Fruit fly (Drosophila melanogaster) whole organism, adult: ENCODE data around the gene CG32376.

Experiments
- CG11617 ChIP-seq: fragments of 200-800 bp; sonication (Bioruptor generic); optimal IDR thresholded peaks from 2 replicates; lab custom pipeline; 2017; ENCODE audit warnings: mild to moderate bottlenecking, missing biosample characterization, missing genetic modification reagents, missing genetic modification characterization
- ovo ChIP-seq: fragments of 200-800 bp; sonication (Bioruptor generic); optimal IDR thresholded peaks from 2 replicates; lab custom pipeline; 2016; ENCODE audit warnings: missing biosample characterization, missing genetic modification characterization
- toe ChIP-seq: fragments of 200-800 bp; sonication (Bioruptor generic); optimal IDR thresholded peaks from 2 replicates; lab custom pipeline; 2016; ENCODE audit warnings: missing biosample characterization, missing genetic modification characterization

DNA sequence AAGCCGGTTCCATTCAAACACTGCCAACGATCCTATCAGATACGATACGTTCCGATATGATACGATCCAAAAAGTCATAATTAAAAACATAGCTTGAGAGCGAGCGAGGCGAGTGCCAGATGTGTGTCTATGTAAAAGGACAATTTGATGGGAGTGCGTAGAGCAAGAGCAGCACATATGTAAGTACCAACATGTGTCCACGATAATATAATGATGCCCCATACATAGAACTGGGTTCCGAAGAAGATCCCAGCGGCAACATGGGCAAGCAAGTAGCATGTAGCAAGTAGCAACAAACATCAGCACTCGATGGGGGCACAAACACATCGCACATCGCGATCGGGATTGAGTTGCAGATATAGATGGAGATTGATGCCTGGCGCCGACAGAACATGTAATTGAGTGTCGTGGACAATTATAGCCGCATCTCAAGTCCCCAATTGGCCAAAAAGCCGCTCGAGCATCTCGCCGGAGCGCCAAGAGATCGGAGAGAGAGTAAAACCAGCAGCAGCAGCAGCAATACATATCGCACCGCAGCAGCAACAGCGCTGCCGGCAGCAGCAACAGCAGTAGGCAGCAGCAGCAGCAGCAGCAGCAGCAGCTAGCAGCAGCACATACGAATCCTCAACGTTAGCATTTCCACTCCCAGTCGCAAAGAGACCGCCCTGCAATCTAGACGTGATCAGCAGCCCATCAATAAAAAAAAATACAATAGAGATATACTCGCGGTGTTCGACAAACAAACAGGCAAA, 23.7 kb downstream of the CG32376 start, which contains the start of gene ltl:
- TF ChIP-seq CG11617 (GFP tag; lab: Kevin White, UChicago) (no peak), toe (GFP tag; lab: Kevin White, UChicago) (no peak), ovo (GFP tag; lab: Kevin White, UChicago) (no peak)
